Worm (Caenorhabditis elegans) whole organism, L1 larva: ENCODE data around the gene pbo-1.

Experiments used
- C34B4.2 ChIP-seq: sonication (generic microtip); optimal IDR thresholded peaks from 2 replicates; lab custom pipeline; 2017; ENCODE audit warnings: mild to moderate bottlenecking, missing genetic modification characterization, missing compliant biosample characterization
- Y116A8C.19 ChIP-seq: sonication (generic microtip); optimal IDR thresholded peaks from 2 replicates; lab custom pipeline; 2016; ENCODE audit warnings: missing compliant biosample characterization, missing genetic modification characterization, borderline replicate concordance
- alr-1 ChIP-seq: fragments of 200-800 bp; sonication (Bioruptor generic); optimal IDR thresholded peaks from 2 replicates; lab custom pipeline; 2018; ENCODE audit warnings: borderline replicate concordance, mild to moderate bottlenecking, missing genetic modification characterization, missing compliant biosample characterization
- aly-2 ChIP-seq: fragments of 150-350 bp; optimal IDR thresholded peaks from 2 replicates; lab custom pipeline; 2014; ENCODE audit warnings: missing biosample characterization, missing genetic modification characterization
- ama-1 ChIP-seq: fragments of 150-350 bp; optimal IDR thresholded peaks from 2 replicates; lab custom pipeline; 2014
- ces-1 ChIP-seq: fragments of 150-350 bp; optimal IDR thresholded peaks from 2 replicates; lab custom pipeline; 2014; ENCODE audit warnings: missing biosample characterization, missing genetic modification reagents, missing genetic modification characterization
- dpl-1 ChIP-seq, 3 experiments: fragments of 150-350 bp in 2 of 3; sonication (generic microtip) in 1 of 3; optimal IDR thresholded peaks; 2 replicates each; lab custom pipeline; 2014 to 2017; ENCODE audit warnings: missing biosample characterization in 3 of 3, missing genetic modification characterization in 3 of 3, missing genetic modification reagents in 3 of 3
- efl-1 ChIP-seq, 4 experiments: fragments of 150-350 bp; optimal IDR thresholded peaks in 3 of 4; peaks in 1 of 4; 1 replicate in 1 of 4; 2 replicates in 3 of 4; lab custom pipeline; 2014; ENCODE audit warnings: missing biosample characterization in 2 of 4, missing genetic modification characterization in 2 of 4, missing genetic modification reagents in 2 of 4
- efl-3 ChIP-seq: fragments of 200-800 bp; sonication (Bioruptor generic); optimal IDR thresholded peaks from 2 replicates; lab custom pipeline; 2018; ENCODE audit warnings: mild to moderate bottlenecking, missing genetic modification characterization, missing compliant biosample characterization
- egl-27 ChIP-seq, 2 experiments: fragments of 150-350 bp in 1 of 2; sonication (generic microtip); optimal IDR thresholded peaks; 3 replicates each; lab custom pipeline; 2017 to 2018; ENCODE audit warnings: missing biosample characterization in 2 of 2, missing genetic modification characterization in 2 of 2, missing genetic modification reagents in 2 of 2
- ets-5 ChIP-seq: fragments of 200-800 bp; sonication (Bioruptor generic); IDR thresholded peaks from 2 replicates; pipeline ENCODE4 v1.3.6; 2022; ENCODE audit warnings: missing genetic modification characterization, missing compliant biosample characterization
- fkh-10 ChIP-seq: sonication (generic microtip); optimal IDR thresholded peaks from 2 replicates; lab custom pipeline; 2017; ENCODE audit warnings: missing biosample characterization, missing genetic modification reagents, missing genetic modification characterization
- fkh-4 ChIP-seq: sonication (generic microtip); optimal IDR thresholded peaks from 2 replicates; lab custom pipeline; 2016; ENCODE audit warnings: missing compliant biosample characterization, missing genetic modification characterization, borderline replicate concordance
- fkh-8 ChIP-seq: sonication (generic microtip); optimal IDR thresholded peaks from 2 replicates; lab custom pipeline; 2016; ENCODE audit warnings: mild to moderate bottlenecking, missing genetic modification characterization, missing compliant biosample characterization
- hlh-17 ChIP-seq: fragments of 200-800 bp; sonication (Bioruptor generic); optimal IDR thresholded peaks from 2 replicates; lab custom pipeline; 2018; ENCODE audit warnings: missing genetic modification characterization, mild to moderate bottlenecking, missing compliant biosample characterization, moderate library complexity, borderline replicate concordance
- irx-1 ChIP-seq: sonication (generic microtip); optimal IDR thresholded peaks from 2 replicates; lab custom pipeline; 2016; ENCODE audit warnings: missing genetic modification characterization, missing compliant biosample characterization
- isw-1 ChIP-seq: fragments of 200-800 bp; sonication (Bioruptor generic); IDR thresholded peaks from 2 replicates; pipeline ENCODE4 v1.3.6; 2022; ENCODE audit warnings: missing genetic modification characterization, missing compliant biosample characterization
- jun-1 ChIP-seq: fragments of 150-350 bp; optimal IDR thresholded peaks from 2 replicates; lab custom pipeline; 2014; ENCODE audit warnings: missing biosample characterization, missing genetic modification reagents, missing genetic modification characterization
- lin-14 ChIP-seq: fragments of 200-800 bp; sonication (Bioruptor generic); optimal IDR thresholded peaks from 2 replicates; lab custom pipeline; 2018; ENCODE audit warnings: mild to moderate bottlenecking, missing genetic modification characterization, moderate library complexity, missing compliant biosample characterization
- lsy-2 ChIP-seq, 2 experiments: fragments of 150-350 bp; optimal IDR thresholded peaks; 2 replicates each; lab custom pipeline; 2014; ENCODE audit warnings: missing biosample characterization in 2 of 2, missing genetic modification characterization in 2 of 2
- mab-9 ChIP-seq: fragments of 200-800 bp; sonication (Bioruptor generic); IDR thresholded peaks from 2 replicates; pipeline ENCODE4 v1.3.6; 2022; ENCODE audit warnings: missing genetic modification reagents, missing genetic modification characterization, missing compliant biosample characterization
- mdl-1 ChIP-seq, 2 experiments: fragments of 150-350 bp; optimal IDR thresholded peaks; 2 replicates each; lab custom pipeline; 2014 to 2017; ENCODE audit warnings: missing biosample characterization in 2 of 2, missing genetic modification characterization in 2 of 2, inconsistent platforms in 1 of 2
- mef-2 ChIP-seq: fragments of 150-350 bp; optimal IDR thresholded peaks from 2 replicates; lab custom pipeline; 2014; ENCODE audit warnings: missing biosample characterization, missing genetic modification characterization
- nhr-20 ChIP-seq: sonication (generic microtip); optimal IDR thresholded peaks from 2 replicates; lab custom pipeline; 2016; ENCODE audit warnings: mild to moderate bottlenecking, missing genetic modification characterization, missing compliant biosample characterization
- nhr-71 ChIP-seq: sonication (generic microtip); optimal IDR thresholded peaks from 2 replicates; lab custom pipeline; 2016; ENCODE audit warnings: mild to moderate bottlenecking, missing genetic modification characterization, moderate library complexity, missing compliant biosample characterization
- pqm-1 ChIP-seq: sonication (generic microtip); optimal IDR thresholded peaks from 3 replicates; lab custom pipeline; 2017; ENCODE audit warnings: missing biosample characterization, missing genetic modification characterization
- rnt-1 ChIP-seq: sonication (generic microtip); optimal IDR thresholded peaks from 2 replicates; lab custom pipeline; 2016; ENCODE audit warnings: mild to moderate bottlenecking, missing genetic modification characterization, moderate library complexity, missing compliant biosample characterization
- skn-1 ChIP-seq: fragments of 150-350 bp; optimal IDR thresholded peaks from 2 replicates; lab custom pipeline; 2014; ENCODE audit warnings: missing biosample characterization, missing genetic modification characterization
- snpc-4 ChIP-seq: fragments of 150-350 bp; optimal IDR thresholded peaks from 2 replicates; lab custom pipeline; 2014; ENCODE audit warnings: missing biosample characterization, missing genetic modification characterization
- sptf-1 ChIP-seq: fragments of 150-350 bp; optimal IDR thresholded peaks from 2 replicates; lab custom pipeline; 2014; ENCODE audit warnings: missing biosample characterization, missing genetic modification characterization
- swsn-7 ChIP-seq: sonication (generic microtip); optimal IDR thresholded peaks from 2 replicates; lab custom pipeline; 2016; ENCODE audit warnings: missing genetic modification characterization, missing compliant biosample characterization
- tbx-2 ChIP-seq: sonication (generic microtip); optimal IDR thresholded peaks from 2 replicates; lab custom pipeline; 2016; ENCODE audit warnings: missing genetic modification characterization, missing compliant biosample characterization
- unc-62 ChIP-seq: fragments of 150-350 bp; optimal IDR thresholded peaks from 2 replicates; lab custom pipeline; 2014; ENCODE audit warnings: missing biosample characterization, missing genetic modification reagents, missing genetic modification characterization
- vab-15 ChIP-seq: sonication (generic microtip); optimal IDR thresholded peaks from 2 replicates; lab custom pipeline; 2017; ENCODE audit warnings: missing genotype, mild to moderate bottlenecking, missing genetic modification characterization, missing compliant biosample characterization
- ztf-11 ChIP-seq, 2 experiments: sonication (generic microtip); optimal IDR thresholded peaks; 2 replicates each; lab custom pipeline; 2016 to 2017; ENCODE audit warnings: missing genetic modification characterization in 2 of 2, missing biosample characterization in 1 of 2, missing compliant biosample characterization in 1 of 2
- ztf-4 ChIP-seq: fragments of 150-350 bp; optimal IDR thresholded peaks from 2 replicates; lab custom pipeline; 2014; ENCODE audit warnings: missing biosample characterization, missing genetic modification characterization

pbo-1 gene

ce11 chrIII:2683403-2683802, 2.9 kb downstream of the pbo-1 start:
- TF ChIP-seq mef-2 (no peak), swsn-7 (tag; lab: Kevin White, UChicago) (no peak), C34B4.2 (no peak), ama-1 (lab: Kevin White, UChicago) (no peak), lsy-2 (tag; optimal IDR thresholded peaks at IDR 0.05; lab: Kevin White, UChicago) (no peak), ztf-11 (tag; optimal IDR thresholded peaks at IDR 0.05; lab: Kevin White, UChicago) (no peak), fkh-8 (no peak), pqm-1 (tag; lab: Kevin White, UChicago) (no peak), nhr-20 (no peak), fkh-4 (tag; lab: Kevin White, UChicago) (no peak), hlh-17 (GFP tag; lab: Kevin White, UChicago) (no peak), skn-1 (no peak), nhr-71 (tag; lab: Kevin White, UChicago) (no peak), dpl-1 (GFP tag; optimal IDR thresholded peaks at IDR 0.05; lab: Kevin White, UChicago) (no peak), tbx-2 (tag; lab: Kevin White, UChicago) (no peak), mdl-1 (tag; optimal IDR thresholded peaks at IDR 0.05; lab: Kevin White, UChicago) (no peak), jun-1 (no peak), sptf-1 (tag; lab: Kevin White, UChicago) (no peak)

ce11 chrIII:2681559-2681958, 4.7 kb downstream of the pbo-1 start:
- TF ChIP-seq efl-1 (optimal IDR thresholded peaks at IDR 0.05; lab: Kevin White, UChicago) (no peak), efl-1 (GFP tag; optimal IDR thresholded peaks at IDR 0.05 in 1 of 2; lab: Kevin White, UChicago) (peak in 1 of 2 experiments; percentile 6), skn-1 (no peak)

ce11 chrIII:2679362-2679761, 6.9 kb downstream of the pbo-1 start:
- no peak for TF ChIP-seq Y116A8C.19 (tag; lab: Kevin White, UChicago)
- no peak for TF ChIP-seq ztf-4 (tag; lab: Kevin White, UChicago)
- TF ChIP-seq ces-1 (GFP tag; lab: Kevin White, UChicago), result no peak
- TF ChIP-seq aly-2 (tag; lab: Kevin White, UChicago), result no peak
- no peak for TF ChIP-seq jun-1
- TF ChIP-seq efl-3 (GFP tag; lab: Kevin White, UChicago), result no peak
- no peak for TF ChIP-seq vab-15 (tag; lab: Kevin White, UChicago)
- no peak for TF ChIP-seq fkh-8
- no peak for TF ChIP-seq snpc-4 (tag; lab: Kevin White, UChicago)
- TF ChIP-seq mab-9 (GFP tag; lab: Robert Waterston, UW), result no peak

ce11 chrIII:2678017-2678416, 8.2 kb downstream of the pbo-1 start:
- TF ChIP-seq vab-15 (tag; lab: Kevin White, UChicago) (no peak), tbx-2 (tag; lab: Kevin White, UChicago) (no peak), sptf-1 (tag; lab: Kevin White, UChicago) (no peak), ets-5 (GFP tag; lab: Robert Waterston, UW) (no peak), ztf-11 (tag; optimal IDR thresholded peaks at IDR 0.05; lab: Kevin White, UChicago) (no peak), fkh-10 (GFP tag; lab: Kevin White, UChicago) (no peak), isw-1 (no peak), alr-1 (tag; lab: Kevin White, UChicago) (no peak), nhr-71 (tag; lab: Kevin White, UChicago) (no peak), fkh-4 (tag; lab: Kevin White, UChicago) (no peak), lin-14 (GFP tag; lab: Kevin White, UChicago) (no peak), rnt-1 (tag; lab: Kevin White, UChicago) (no peak), egl-27 (tag; optimal IDR thresholded peaks at IDR 0.05; lab: Kevin White, UChicago) (no peak), irx-1 (tag; lab: Kevin White, UChicago) (no peak), unc-62 (GFP tag; lab: Kevin White, UChicago) (no peak), snpc-4 (tag; lab: Kevin White, UChicago) (no peak)
